Fruit fly (Drosophila melanogaster) whole organism, embryonic: Measurements from ENCODE around the gene Lst8.
A peak's percentile ranks its signal among the peaks of the same experiment; 100 is the strongest.

Experiments used
- Blimp-1 ChIP-seq: fragments of 200-800 bp; sonication (Bioruptor generic); optimal IDR thresholded peaks from 3 replicates; lab custom pipeline; 2018; ENCODE audit warnings: missing biosample characterization, missing genetic modification characterization, mild to moderate bottlenecking, moderate library complexity, missing genetic modification reagents
- Bteb2 ChIP-seq: fragments of 200-800 bp; sonication (Bioruptor generic); optimal IDR thresholded peaks from 2 replicates; lab custom pipeline; 2016; ENCODE audit warnings: missing biosample characterization, missing genetic modification characterization
- C15 ChIP-seq: fragments of 200-800 bp; sonication (Bioruptor generic); IDR thresholded peaks from 3 replicates; pipeline ENCODE4 v1.3.6; 2022; ENCODE audit warnings: missing biosample characterization, missing genetic modification characterization
- CG10543 ChIP-seq: fragments of 200-800 bp; sonication (Bioruptor generic); optimal IDR thresholded peaks from 3 replicates; lab custom pipeline; 2017; ENCODE audit warnings: missing biosample characterization, mild to moderate bottlenecking, missing genetic modification characterization, moderate library complexity
- CG13123 ChIP-seq: fragments of 200-800 bp; sonication (Bioruptor generic); optimal IDR thresholded peaks from 2 replicates; lab custom pipeline; 2016; ENCODE audit warnings: missing biosample characterization, missing genetic modification characterization
- CG14014 ChIP-seq: fragments of 200-800 bp; sonication (Bioruptor generic); IDR thresholded peaks from 2 replicates; pipeline ENCODE4 v1.3.6; 2022; ENCODE audit warnings: missing biosample characterization, missing genetic modification characterization
- CG14860 ChIP-seq: fragments of 200-800 bp; sonication (Bioruptor generic); IDR thresholded peaks from 3 replicates; pipeline ENCODE4 v1.3.6; 2022; ENCODE audit warnings: missing biosample characterization, missing genetic modification characterization; ENCODE audit not compliant: partially characterized antibody
- CG15073 ChIP-seq: fragments of 200-800 bp; sonication (Bioruptor generic); optimal IDR thresholded peaks from 2 replicates; lab custom pipeline; 2016; ENCODE audit warnings: missing biosample characterization, missing genetic modification characterization
- CG15696 ChIP-seq: fragments of 200-800 bp; sonication (Bioruptor generic); optimal IDR thresholded peaks from 2 replicates; lab custom pipeline; 2019; ENCODE audit warnings: missing biosample characterization, mild to moderate bottlenecking, missing genetic modification characterization, moderate library complexity
- CG1792 ChIP-seq: fragments of 200-800 bp; sonication (Bioruptor generic); optimal IDR thresholded peaks from 2 replicates; lab custom pipeline; 2016; ENCODE audit warnings: missing biosample characterization, missing genetic modification characterization
- CG1832 ChIP-seq: fragments of 200-800 bp; sonication (Bioruptor generic); optimal IDR thresholded peaks from 2 replicates; lab custom pipeline; 2017; ENCODE audit warnings: missing biosample characterization, mild to moderate bottlenecking, missing genetic modification characterization, inconsistent platforms
- CG18476 ChIP-seq: fragments of 200-800 bp; sonication (Bioruptor generic); optimal IDR thresholded peaks from 2 replicates; lab custom pipeline; 2016; ENCODE audit warnings: missing biosample characterization, mild to moderate bottlenecking, missing genetic modification characterization
- CG2129 ChIP-seq: fragments of 200-800 bp; sonication (Bioruptor generic); IDR thresholded peaks from 2 replicates; pipeline ENCODE4 v1.3.6; 2022; ENCODE audit warnings: missing biosample characterization, missing genetic modification characterization; ENCODE audit not compliant: partially characterized antibody
- CG30431 ChIP-seq: fragments of 200-800 bp; sonication (Bioruptor generic); optimal IDR thresholded peaks from 2 replicates; lab custom pipeline; 2017; ENCODE audit warnings: missing biosample characterization, missing genetic modification characterization
- CG33213 ChIP-seq: fragments of 200-800 bp; sonication (Bioruptor generic); optimal IDR thresholded peaks from 3 replicates; lab custom pipeline; 2016; ENCODE audit warnings: missing biosample characterization, missing genetic modification characterization
- CG42726 ChIP-seq: fragments of 200-800 bp; sonication (Bioruptor generic); IDR thresholded peaks from 2 replicates; pipeline ENCODE4 v1.3.6; 2022; ENCODE audit warnings: missing biosample characterization, missing genetic modification characterization; ENCODE audit not compliant: partially characterized antibody
- CG5180 ChIP-seq: fragments of 200-800 bp; sonication (Bioruptor generic); optimal IDR thresholded peaks from 3 replicates; lab custom pipeline; 2017; ENCODE audit warnings: missing biosample characterization, missing genetic modification characterization, mild to moderate bottlenecking, moderate library complexity, missing genetic modification reagents
- CG7963 ChIP-seq: fragments of 200-800 bp; sonication (Bioruptor generic); IDR thresholded peaks from 3 replicates; pipeline ENCODE4 v1.3.6; 2022; ENCODE audit warnings: missing biosample characterization, missing genetic modification characterization; ENCODE audit not compliant: partially characterized antibody
- CG9797 ChIP-seq: fragments of 200-800 bp; sonication (Bioruptor generic); optimal IDR thresholded peaks from 3 replicates; lab custom pipeline; 2018; ENCODE audit warnings: missing biosample characterization, mild to moderate bottlenecking, missing genetic modification characterization
- CkIIα-i1 ChIP-seq: fragments of 200-800 bp; sonication (Bioruptor generic); IDR thresholded peaks from 2 replicates; pipeline ENCODE4 v1.3.6; 2022; ENCODE audit warnings: missing biosample characterization, missing genetic modification characterization
- D19B ChIP-seq: fragments of 200-800 bp; sonication (Bioruptor generic); optimal IDR thresholded peaks from 2 replicates; lab custom pipeline; 2017; ENCODE audit warnings: missing biosample characterization, mild to moderate bottlenecking, missing genetic modification characterization
- Dad ChIP-seq: fragments of 200-800 bp; sonication (Bioruptor generic); optimal IDR thresholded peaks from 3 replicates; lab custom pipeline; 2016; ENCODE audit warnings: missing biosample characterization, missing genetic modification characterization
- Dek ChIP-seq: fragments of 200-800 bp; sonication (Bioruptor generic); optimal IDR thresholded peaks from 3 replicates; lab custom pipeline; 2019; ENCODE audit warnings: missing biosample characterization, mild to moderate bottlenecking, missing genetic modification characterization, moderate library complexity
- Dip3 ChIP-seq: fragments of 200-800 bp; sonication (Bioruptor generic); optimal IDR thresholded peaks from 3 replicates; lab custom pipeline; 2016; ENCODE audit warnings: missing biosample characterization, missing genetic modification characterization
- Drgx ChIP-seq: fragments of 200-800 bp; sonication (Bioruptor generic); IDR thresholded peaks from 2 replicates; pipeline ENCODE4 v1.3.6; 2022; ENCODE audit warnings: missing biosample characterization, missing genetic modification characterization
- Ets65A ChIP-seq: fragments of 200-800 bp; sonication (Bioruptor generic); peaks from one replicate; lab custom pipeline; 2016; ENCODE audit warnings: missing biosample characterization, missing genetic modification characterization
- Fer1 ChIP-seq: fragments of 200-800 bp; sonication (Bioruptor generic); optimal IDR thresholded peaks from 2 replicates; lab custom pipeline; 2017; ENCODE audit warnings: missing biosample characterization, mild to moderate bottlenecking, missing genetic modification characterization
- Hmr ChIP-seq: fragments of 200-800 bp; sonication (Bioruptor generic); optimal IDR thresholded peaks from 3 replicates; lab custom pipeline; 2017; ENCODE audit warnings: mild to moderate bottlenecking, missing biosample characterization, missing genetic modification reagents, missing genetic modification characterization
- Hr3 ChIP-seq: fragments of 200-800 bp; sonication (Bioruptor generic); optimal IDR thresholded peaks from 3 replicates; lab custom pipeline; 2016; ENCODE audit warnings: missing biosample characterization, missing genetic modification characterization
- Meics ChIP-seq: fragments of 200-800 bp; sonication (Bioruptor generic); optimal IDR thresholded peaks from 2 replicates; lab custom pipeline; 2017; ENCODE audit warnings: missing biosample characterization, mild to moderate bottlenecking, missing genetic modification characterization
- Myb ChIP-seq: fragments of 200-800 bp; sonication (Bioruptor generic); optimal IDR thresholded peaks from 2 replicates; lab custom pipeline; 2016; ENCODE audit warnings: missing biosample characterization, missing genetic modification characterization
- Optix ChIP-seq: fragments of 200-800 bp; sonication (Bioruptor generic); IDR thresholded peaks from 3 replicates; pipeline ENCODE4 v1.3.6; 2022; ENCODE audit warnings: missing biosample characterization, missing genetic modification characterization
- Sox100B ChIP-seq: fragments of 200-800 bp; sonication (Bioruptor generic); optimal IDR thresholded peaks from 3 replicates; lab custom pipeline; 2018; ENCODE audit warnings: missing biosample characterization, mild to moderate bottlenecking, missing genetic modification characterization
- Ssrp ChIP-seq: fragments of 200-800 bp; sonication (Bioruptor generic); optimal IDR thresholded peaks from 2 replicates; lab custom pipeline; 2018; ENCODE audit warnings: missing biosample characterization, mild to moderate bottlenecking, missing genetic modification characterization, moderate library complexity
- Xrp1 ChIP-seq: fragments of 200-800 bp; sonication (Bioruptor generic); IDR thresholded peaks from 2 replicates; pipeline ENCODE4 v1.3.6; 2022; ENCODE audit warnings: missing biosample characterization, missing genetic modification characterization
- crp ChIP-seq, 2 experiments: fragments of 200-800 bp; sonication (Bioruptor generic); optimal IDR thresholded peaks; 2 replicates in 1 of 2; 3 replicates in 1 of 2; lab custom pipeline; 2017; ENCODE audit warnings: missing biosample characterization in 2 of 2, missing genetic modification characterization in 2 of 2, mild to moderate bottlenecking in 1 of 2, moderate library complexity in 1 of 2
- dan ChIP-seq: fragments of 200-800 bp; sonication (Bioruptor generic); IDR thresholded peaks from 2 replicates; pipeline ENCODE4 v1.3.6; 2022; ENCODE audit warnings: missing biosample characterization, missing genetic modification characterization
- fd3F ChIP-seq: fragments of 200-800 bp; sonication (Bioruptor generic); optimal IDR thresholded peaks from 2 replicates; lab custom pipeline; 2018; ENCODE audit warnings: missing biosample characterization, mild to moderate bottlenecking, missing genetic modification characterization, moderate library complexity
- ham ChIP-seq: fragments of 200-800 bp; sonication (Bioruptor generic); IDR thresholded peaks from 2 replicates; pipeline ENCODE4 v1.3.6; 2022; ENCODE audit warnings: missing biosample characterization, missing genetic modification characterization
- hb ChIP-seq: fragments of 200-800 bp; sonication (Bioruptor generic); IDR thresholded peaks from 3 replicates; pipeline ENCODE4 v1.3.6; 2022; ENCODE audit warnings: missing biosample characterization, missing genetic modification characterization; ENCODE audit not compliant: partially characterized antibody
- hth ChIP-seq: fragments of >200 bp; optimal IDR thresholded peaks from 2 replicates; lab custom pipeline; 2017; ENCODE audit warnings: inconsistent platforms
- insv ChIP-seq, 2 experiments: fragments of 200-800 bp; sonication (Bioruptor generic); optimal IDR thresholded peaks; 3 replicates each; lab custom pipeline; 2016 to 2018; ENCODE audit warnings: missing biosample characterization in 2 of 2, missing genetic modification characterization in 2 of 2
- jumu ChIP-seq: fragments of 200-800 bp; sonication (Bioruptor generic); optimal IDR thresholded peaks from 3 replicates; lab custom pipeline; 2016; ENCODE audit warnings: missing biosample characterization, missing genetic modification characterization
- lbe ChIP-seq: fragments of 200-800 bp; sonication (Bioruptor generic); optimal IDR thresholded peaks from 2 replicates; lab custom pipeline; 2016; ENCODE audit warnings: missing biosample characterization, mild to moderate bottlenecking, missing genetic modification characterization
- pb ChIP-seq: fragments of 200-800 bp; sonication (Bioruptor generic); optimal IDR thresholded peaks from 3 replicates; lab custom pipeline; 2016; ENCODE audit warnings: missing biosample characterization, missing genetic modification characterization
- sens ChIP-seq: fragments of 200-800 bp; sonication (Bioruptor generic); peaks from one replicate; lab custom pipeline; 2016; ENCODE audit warnings: missing biosample characterization, missing genetic modification characterization
- ssp ChIP-seq: fragments of 200-800 bp; sonication (Bioruptor generic); IDR thresholded peaks from 2 replicates; pipeline ENCODE4 v1.3.6; 2022; ENCODE audit warnings: missing biosample characterization, missing genetic modification characterization
- trem ChIP-seq: fragments of 200-800 bp; optimal IDR thresholded peaks from 3 replicates; lab custom pipeline; 2019; ENCODE audit warnings: missing biosample characterization, mild to moderate bottlenecking, missing genetic modification characterization, moderate library complexity
- vvl ChIP-seq: fragments of 200-800 bp; sonication (Bioruptor generic); IDR thresholded peaks from 2 replicates; pipeline ENCODE4 v1.3.6; 2022; ENCODE audit warnings: missing biosample characterization, missing genetic modification characterization

Lst8 gene

dm6 chrX:9600818-9601732, 4.7 kb downstream of the Lst8 start, which contains the start of gene Gga:
Gene Gga, plus strand, starts transcription at chrX:9601030.
- TF ChIP-seq CkIIα-i1 (no peak), CG9797 (GFP tag; lab: Kevin White, UChicago) (no peak), ssp (no peak), pb (GFP tag; lab: Kevin White, UChicago) (no peak), ham (no peak), CG14014 (GFP tag; lab: Robert Waterston, UW) (no peak), CG15073 (GFP tag; lab: Kevin White, UChicago) (no peak), CG33213 (GFP tag; lab: Kevin White, UChicago) (no peak), hth (lab: Kevin White, UChicago) (no peak), sens (no peak), vvl (GFP tag; lab: Robert Waterston, UW) (0 out of 2 replicates have a peak, but pooled peaks have one; percentile 8), Dek (tag; lab: Kevin White, UChicago) (no peak), Bteb2 (GFP tag; lab: Kevin White, UChicago) (no peak), CG5180 (GFP tag; lab: Kevin White, UChicago) (peak; percentile 56), Myb (GFP tag; lab: Kevin White, UChicago) (peak; percentile 98), Ets65A (GFP tag; lab: Kevin White, UChicago) (no peak), Dip3 (no peak), dan (GFP tag; lab: Robert Waterston, UW) (no peak), C15 (GFP tag; lab: Robert Waterston, UW) (no peak), CG18476 (GFP tag; lab: Kevin White, UChicago) (no peak), lbe (no peak), CG1832 (no peak), CG15696 (tag; lab: Kevin White, UChicago) (no peak), Sox100B (no peak), CG14860 (GFP tag; lab: Robert Waterston, UW) (peak; percentile 79), Xrp1 (GFP tag; lab: Robert Waterston, UW) (no peak), CG42726 (GFP tag; lab: Robert Waterston, UW) (peak; percentile 92), fd3F (GFP tag; lab: Kevin White, UChicago) (no peak), jumu (GFP tag; lab: Kevin White, UChicago) (no peak), CG7963 (GFP tag; lab: Robert Waterston, UW) (peak; percentile 79), hb (peak; percentile 81), CG10543 (GFP tag; lab: Kevin White, UChicago) (no peak), Ssrp (tag; lab: Kevin White, UChicago) (no peak), insv (GFP tag; optimal IDR thresholded peaks at IDR 0.05; lab: Kevin White, UChicago) (peak in 1 of 2 experiments; percentile 2), Dad (GFP tag; lab: Kevin White, UChicago) (no peak), D19B (GFP tag; lab: Kevin White, UChicago) (no peak), CG1792 (GFP tag; lab: Kevin White, UChicago) (no peak), Blimp-1 (GFP tag; lab: Kevin White, UChicago) (no peak), Hmr (no peak), Drgx (GFP tag; lab: Robert Waterston, UW) (no peak), Optix (GFP tag; lab: Robert Waterston, UW) (no peak), crp (GFP tag; optimal IDR thresholded peaks at IDR 0.05; lab: Kevin White, UChicago) (no peak), Meics (GFP tag; lab: Kevin White, UChicago) (no peak), Hr3 (GFP tag; lab: Kevin White, UChicago) (no peak), trem (tag; lab: Kevin White, UChicago) (peak; percentile 48), Fer1 (GFP tag; lab: Kevin White, UChicago) (no peak), CG13123 (GFP tag; lab: Kevin White, UChicago) (no peak), CG2129 (GFP tag; lab: Robert Waterston, UW) (peak; percentile 67; the same call in 1 of the 2 replicates), CG30431 (GFP tag; lab: Kevin White, UChicago) (no peak)
